Fruit fly (Drosophila melanogaster) whole organism, wandering third instar larva: ENCODE data around the gene COX7A.

Source experiments
- Abd-B ChIP-seq: fragments of >200 bp; optimal IDR thresholded peaks from 2 replicates; lab custom pipeline; 2017; ENCODE audit warnings: missing biosample characterization, missing genetic modification characterization
- CG32264 ChIP-seq: fragments of 200-800 bp; sonication (Bioruptor generic); optimal IDR thresholded peaks from 2 replicates; lab custom pipeline; 2016; ENCODE audit warnings: missing biosample characterization, missing genetic modification characterization
- CG9705 ChIP-seq: fragments of 200-800 bp; sonication (Bioruptor generic); optimal IDR thresholded peaks from 2 replicates; lab custom pipeline; 2018; ENCODE audit warnings: missing biosample characterization, mild to moderate bottlenecking, missing genetic modification characterization
- Dfd ChIP-seq: fragments of >200 bp; optimal IDR thresholded peaks from 2 replicates; lab custom pipeline; 2017; ENCODE audit warnings: missing biosample characterization, missing genetic modification characterization
- Dif ChIP-seq: fragments of 200-275, 200-300 bp; sonication (Bioruptor generic); optimal IDR thresholded peaks from 2 replicates; lab custom pipeline; 2018; ENCODE audit warnings: missing biosample characterization, missing genetic modification characterization; ENCODE audit not compliant: partially characterized antibody
- GATAd ChIP-seq: sonication (Bioruptor generic); optimal IDR thresholded peaks from 2 replicates; lab custom pipeline; 2016; ENCODE audit warnings: missing biosample characterization, missing genetic modification characterization
- HLH106 ChIP-seq: fragments of 200-800 bp; optimal IDR thresholded peaks from 3 replicates; lab custom pipeline; 2019; ENCODE audit warnings: missing biosample characterization, mild to moderate bottlenecking, missing genetic modification characterization, moderate library complexity
- Hnf4 ChIP-seq: fragments of 200-800 bp; sonication (Bioruptor generic); optimal IDR thresholded peaks from 2 replicates; lab custom pipeline; 2016; ENCODE audit warnings: missing biosample characterization, mild to moderate bottlenecking, missing genetic modification characterization
- Hr78 ChIP-seq: fragments of >200 bp; optimal IDR thresholded peaks from 2 replicates; lab custom pipeline; 2017; ENCODE audit warnings: missing biosample characterization, missing genetic modification characterization
- Myc ChIP-seq: fragments of >200 bp; optimal IDR thresholded peaks from 2 replicates; lab custom pipeline; 2017
- N ChIP-seq: fragments of >200 bp; optimal IDR thresholded peaks from 2 replicates; lab custom pipeline; 2018; ENCODE audit warnings: missing biosample characterization, missing external identifiers, missing genetic modification characterization
- OdsH ChIP-seq: fragments of 200-800 bp; sonication (Bioruptor generic); optimal IDR thresholded peaks from 2 replicates; lab custom pipeline; 2016; ENCODE audit warnings: missing biosample characterization, mild to moderate bottlenecking, missing genetic modification characterization
- Sp1 ChIP-seq: fragments of 200-800 bp; sonication (Bioruptor generic); optimal IDR thresholded peaks from 3 replicates; lab custom pipeline; 2019; ENCODE audit warnings: missing biosample characterization, mild to moderate bottlenecking, missing genetic modification characterization, moderate library complexity
- Vsx2 ChIP-seq: fragments of 200-300, 225-300 bp; sonication (Bioruptor generic); optimal IDR thresholded peaks from 2 replicates; lab custom pipeline; 2018; ENCODE audit warnings: missing biosample characterization, missing genetic modification characterization; ENCODE audit not compliant: partially characterized antibody
- br ChIP-seq: fragments of 200-800 bp; sonication (Bioruptor generic); optimal IDR thresholded peaks from 2 replicates; lab custom pipeline; 2016; ENCODE audit warnings: missing biosample characterization, missing genetic modification characterization
- brk ChIP-seq: fragments of 200-800 bp; sonication (Bioruptor generic); optimal IDR thresholded peaks from 2 replicates; lab custom pipeline; 2016; ENCODE audit warnings: missing biosample characterization, mild to moderate bottlenecking, missing genetic modification characterization
- dl ChIP-seq, 2 experiments: fragments of 175-275, 200-275 bp in 1 of 2; fragments of 200-275 bp in 1 of 2; sonication (Bioruptor generic); optimal IDR thresholded peaks; lab custom pipeline; 2018; ENCODE audit warnings: mild to moderate bottlenecking in 2 of 2, missing biosample characterization in 2 of 2, missing genetic modification characterization in 2 of 2, moderate library complexity in 2 of 2; ENCODE audit not compliant: partially characterized antibody in 2 of 2, insufficient read depth in 1 of 2
- dmrt93B ChIP-seq: fragments of 200-800 bp; sonication (Bioruptor generic); optimal IDR thresholded peaks from 2 replicates; lab custom pipeline; 2018; ENCODE audit warnings: missing biosample characterization, mild to moderate bottlenecking, missing genetic modification characterization
- dsf ChIP-seq: sonication (Bioruptor generic); optimal IDR thresholded peaks from 2 replicates; lab custom pipeline; 2016; ENCODE audit warnings: missing biosample characterization, missing genetic modification characterization, borderline replicate concordance
- ey ChIP-seq: fragments of 200-800 bp; sonication (Bioruptor generic); optimal IDR thresholded peaks from 2 replicates; lab custom pipeline; 2016; ENCODE audit warnings: missing biosample characterization, missing genetic modification characterization
- foxo ChIP-seq, 2 experiments: fragments of 200-800 bp; sonication (Bioruptor generic); optimal IDR thresholded peaks; 2 replicates in 1 of 2; 3 replicates in 1 of 2; lab custom pipeline; 2016 to 2017; ENCODE audit warnings: missing biosample characterization in 2 of 2, missing genetic modification characterization in 2 of 2
- fru ChIP-seq: fragments of 200-800 bp; sonication (Bioruptor generic); optimal IDR thresholded peaks from 3 replicates; lab custom pipeline; 2016; ENCODE audit warnings: missing biosample characterization, mild to moderate bottlenecking, missing genetic modification characterization
- h ChIP-seq: fragments of 200-800 bp; sonication (Bioruptor generic); optimal IDR thresholded peaks from 3 replicates; lab custom pipeline; 2016; ENCODE audit warnings: missing biosample characterization, mild to moderate bottlenecking, missing genetic modification characterization
- jim ChIP-seq: fragments of 175-275, 200-325 bp; sonication (Bioruptor generic); optimal IDR thresholded peaks from 2 replicates; lab custom pipeline; 2016; ENCODE audit warnings: missing biosample characterization, mild to moderate bottlenecking, missing genetic modification characterization
- lola ChIP-seq: fragments of >200 bp; optimal IDR thresholded peaks from 2 replicates; lab custom pipeline; 2017; ENCODE audit warnings: missing biosample characterization, missing genetic modification characterization
- pan ChIP-seq: fragments of >200 bp; optimal IDR thresholded peaks from 2 replicates; lab custom pipeline; 2017
- psq ChIP-seq: fragments of 200-800 bp; sonication (Bioruptor generic); optimal IDR thresholded peaks from 3 replicates; lab custom pipeline; 2017; ENCODE audit warnings: missing biosample characterization, mild to moderate bottlenecking, missing genetic modification characterization, moderate library complexity
- rgr ChIP-seq: fragments of 200-800 bp; sonication (Bioruptor generic); optimal IDR thresholded peaks from 3 replicates; lab custom pipeline; 2016; ENCODE audit warnings: missing biosample characterization, mild to moderate bottlenecking, missing genetic modification characterization
- sage ChIP-seq: fragments of 200-800 bp; sonication (Bioruptor generic); optimal IDR thresholded peaks from 2 replicates; lab custom pipeline; 2016; ENCODE audit warnings: missing biosample characterization, mild to moderate bottlenecking, missing genetic modification characterization
- sv ChIP-seq: fragments of 200-800 bp; sonication (Bioruptor generic); optimal IDR thresholded peaks from 3 replicates; lab custom pipeline; 2016; ENCODE audit warnings: missing biosample characterization, missing genetic modification characterization
- tai ChIP-seq: sonication (Bioruptor generic); optimal IDR thresholded peaks from 2 replicates; lab custom pipeline; 2016; ENCODE audit warnings: missing biosample characterization, missing genetic modification characterization
- usp ChIP-seq: fragments of >200 bp; optimal IDR thresholded peaks from 2 replicates; lab custom pipeline; 2017; ENCODE audit warnings: missing biosample characterization, missing genetic modification characterization
- woc ChIP-seq: sonication (Bioruptor generic); optimal IDR thresholded peaks from 2 replicates; lab custom pipeline; 2016; ENCODE audit warnings: missing biosample characterization, mild to moderate bottlenecking, missing genetic modification characterization

The COX7A gene

dm6 chr3R:8347835-8348234, 7.0 kb upstream of the COX7A start:
- TF ChIP-seq fru (GFP tag; lab: Kevin White, UChicago) (no peak), pan (lab: Kevin White, UChicago) (no peak), br (GFP tag; lab: Kevin White, UChicago) (no peak), Hnf4 (GFP tag; lab: Kevin White, UChicago) (no peak)
- TF ChIP-seq, all 38 proteins: peak for 0

dm6 chr3R:8347279-8347678, 6.4 kb upstream of the COX7A start, which contains the start of gene CG7352:
CG7352 (plus strand) TSS chr3R:8347579.
- TF ChIP-seq foxo (GFP tag; optimal IDR thresholded peaks at IDR 0.05; lab: Kevin White, UChicago), result no peak
- no peak for TF ChIP-seq lola (GFP tag; lab: Kevin White, UChicago)
- no peak for TF ChIP-seq br (GFP tag; lab: Kevin White, UChicago)
- no peak for TF ChIP-seq CG32264 (GFP tag; lab: Kevin White, UChicago)
- TF ChIP-seq sage, result no peak
- no peak for TF ChIP-seq OdsH (GFP tag; lab: Kevin White, UChicago)

dm6 chr3R:8344174-8344573, 3.3 kb upstream of the COX7A start, which contains the start of gene DppIII:
DppIII (plus strand) TSS chr3R:8344400.
- TF ChIP-seq Hnf4 (GFP tag; lab: Kevin White, UChicago), result no peak
- TF ChIP-seq N, result no peak
- no peak for TF ChIP-seq dsf (GFP tag; lab: Kevin White, UChicago)
- TF ChIP-seq woc (GFP tag; lab: Kevin White, UChicago), result no peak
- TF ChIP-seq HLH106 (tag; lab: Kevin White, UChicago), result no peak
- no peak for TF ChIP-seq Dif (GFP tag; lab: Kevin White, UChicago)
- TF ChIP-seq dmrt93B, result no peak
- TF ChIP-seq psq (GFP tag; lab: Kevin White, UChicago), result no peak
- no peak for TF ChIP-seq fru (GFP tag; lab: Kevin White, UChicago)
- no peak for TF ChIP-seq Myc (lab: Kevin White, UChicago)
- TF ChIP-seq pan (lab: Kevin White, UChicago), result no peak
- TF ChIP-seq jim (GFP tag; lab: Kevin White, UChicago), result no peak
- no peak for TF ChIP-seq ey (GFP tag; lab: Kevin White, UChicago)
- no peak for TF ChIP-seq usp
- no peak for TF ChIP-seq Sp1 (GFP tag; lab: Kevin White, UChicago)

- no peak for TF ChIP-seq sage
- no peak for TF ChIP-seq foxo (GFP tag; optimal IDR thresholded peaks at IDR 0.05; lab: Kevin White, UChicago)
- TF ChIP-seq tai (GFP tag; lab: Kevin White, UChicago), result no peak
- TF ChIP-seq Hr78 (GFP tag; lab: Kevin White, UChicago), result no peak
- TF ChIP-seq rgr (GFP tag; lab: Kevin White, UChicago), result peak; percentile 59
These were observed 2.5 kb upstream of the COX7A start, which contains the start of the genes PNKP and COX7AL for dm6 chr3R:8343251-8343744. PNKP (minus strand) TSS chr3R:8343516. COX7AL (plus strand) TSS chr3R:8343669.

- no peak for TF ChIP-seq HLH106 (tag; lab: Kevin White, UChicago)
- TF ChIP-seq Vsx2 (GFP tag; lab: Kevin White, UChicago), result no peak
- TF ChIP-seq Dif (GFP tag; lab: Kevin White, UChicago), result no peak
- TF ChIP-seq Dfd (GFP tag; lab: Kevin White, UChicago), result no peak
These were observed 4.8 kb downstream of the COX7A start for dm6 chr3R:8336012-8336567.

dm6 chr3R:8334982-8335381, 5.9 kb downstream of the COX7A start:
- TF ChIP-seq sv (GFP tag; lab: Kevin White, UChicago) (no peak), Abd-B (GFP tag; lab: Kevin White, UChicago) (no peak), usp (no peak), GATAd (GFP tag; lab: Kevin White, UChicago) (no peak), CG9705 (no peak), CG32264 (GFP tag; lab: Kevin White, UChicago) (no peak), Myc (lab: Kevin White, UChicago) (no peak), Dif (GFP tag; lab: Kevin White, UChicago) (no peak), brk (GFP tag; lab: Kevin White, UChicago) (no peak), lola (GFP tag; lab: Kevin White, UChicago) (no peak), h (GFP tag; lab: Kevin White, UChicago) (no peak), HLH106 (tag; lab: Kevin White, UChicago) (no peak), psq (GFP tag; lab: Kevin White, UChicago) (no peak), tai (GFP tag; lab: Kevin White, UChicago) (no peak), ey (GFP tag; lab: Kevin White, UChicago) (no peak), jim (GFP tag; lab: Kevin White, UChicago) (no peak), dl (GFP tag; optimal IDR thresholded peaks at IDR 0.05; lab: Kevin White, UChicago; ENCODE audit: insufficient read depth in 1 of 2, partially characterized antibody in 2 of 2) (no peak), Hr78 (GFP tag; lab: Kevin White, UChicago) (no peak)
